Worm (Caenorhabditis elegans) whole organism, midembryonic: Measurements from ENCODE around the gene crb-3.

Experiments
- T22C8.4 ChIP-seq: fragments of 200-800 bp; sonication (Bioruptor generic); IDR thresholded peaks from 2 replicates; pipeline ENCODE4 v1.3.6; 2022; ENCODE audit warnings: missing genetic modification characterization, missing compliant biosample characterization
- flt-1 ChIP-seq: fragments of 200-800 bp; sonication (Bioruptor generic); IDR thresholded peaks from 2 replicates; pipeline ENCODE4 v1.3.6; 2022; ENCODE audit warnings: missing genetic modification characterization, missing compliant biosample characterization
- klf-2 ChIP-seq: fragments of 200-800 bp; sonication (Bioruptor generic); conservative IDR thresholded peaks from 2 replicates; pipeline ENCODE4 v1.3.6; 2022; ENCODE audit warnings: missing genetic modification reagents, missing genetic modification characterization, missing compliant biosample characterization
- ztf-23 ChIP-seq: fragments of 200-800 bp; sonication (Bioruptor generic); IDR thresholded peaks from 2 replicates; pipeline ENCODE4 v1.3.6; 2022; ENCODE audit warnings: missing genetic modification reagents, missing genetic modification characterization, missing compliant biosample characterization

DNA sequence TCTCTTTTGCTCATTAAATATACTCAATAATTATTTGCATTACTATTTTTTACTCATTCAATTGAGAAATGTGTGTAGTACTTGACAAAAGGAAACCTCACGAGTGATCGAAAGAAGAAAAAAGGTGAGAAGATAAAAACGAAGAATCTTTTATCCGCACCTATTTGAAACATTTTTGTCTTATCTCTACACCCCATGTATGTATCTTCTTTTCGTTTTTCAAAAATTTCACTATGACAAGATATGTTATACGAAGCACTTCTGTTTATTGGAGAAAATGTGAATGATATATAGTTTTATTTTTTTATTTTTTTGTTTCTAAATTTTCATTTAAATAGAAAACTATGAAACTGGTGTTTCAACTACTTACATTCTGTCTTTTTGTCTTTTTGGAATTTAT is 1.4 kb downstream of the crb-3 start:
- TF ChIP-seq klf-2 = no peak
- no peak for TF ChIP-seq ztf-23
- no peak for TF ChIP-seq T22C8.4 (GFP tag; lab: Robert Waterston, UW)
- TF ChIP-seq flt-1 (GFP tag; lab: Robert Waterston, UW) = no peak
